Fruit fly (Drosophila melanogaster): ENCODE results near the gene gish.

gish gene

dm6 chr3R:16249510-16249828, 22.8 kb upstream of the gish start:
- TF ChIP-seq pad (GFP tag; optimal IDR thresholded peaks at IDR 0.05) (no peak), tj (GFP tag; optimal IDR thresholded peaks at IDR 0.05) (peak; percentile 83), CG33017 (tag; optimal IDR thresholded peaks at IDR 0.05) (peak; percentile 15), kay (GFP tag; ENCODE audit: borderline replicate concordance) (no peak)

dm6 chr3R:16249829-16250814, 22.1 kb upstream of the gish start:
- TF ChIP-seq Clk (GFP tag; optimal IDR thresholded peaks at IDR 0.05) (peak; percentile 43), bab1 (GFP tag; optimal IDR thresholded peaks at IDR 0.05) (peak; percentile 52), toe (GFP tag; optimal IDR thresholded peaks at IDR 0.05) (peak; percentile 69), Hr96 (GFP tag; optimal IDR thresholded peaks at IDR 0.05) (peak; percentile 67), kay (GFP tag; ENCODE audit: borderline replicate concordance) (peak; percentile 99), CG7045 (GFP tag; optimal IDR thresholded peaks at IDR 0.05) (peak; percentile 41), CG7101 (tag; optimal IDR thresholded peaks at IDR 0.05) (peak; percentile 64), ovo (GFP tag; optimal IDR thresholded peaks at IDR 0.05) (peak; percentile 37), CG33017 (tag; optimal IDR thresholded peaks at IDR 0.05) (peak; percentile 54), pad (GFP tag; optimal IDR thresholded peaks at IDR 0.05) (peak; percentile 97), CG11617 (GFP tag; optimal IDR thresholded peaks at IDR 0.05) (peak; percentile 58), tj (GFP tag; optimal IDR thresholded peaks at IDR 0.05) (peak; percentile 98), Mnt (GFP tag; optimal IDR thresholded peaks at IDR 0.05) (peak; percentile 84), CG1620 (GFP tag; optimal IDR thresholded peaks at IDR 0.05) (peak; percentile 70), cnc (optimal IDR thresholded peaks at IDR 0.05) (no peak), CG12768 (GFP tag; optimal IDR thresholded peaks at IDR 0.05) (peak; percentile 72), CG5204 (GFP tag; optimal IDR thresholded peaks at IDR 0.05) (peak; percentile 70), cic (GFP tag; optimal IDR thresholded peaks at IDR 0.05) (peak; percentile 94), CG14711 (tag; optimal IDR thresholded peaks at IDR 0.05) (peak; percentile 47), Crg-1 (GFP tag; optimal IDR thresholded peaks at IDR 0.05) (peak; percentile 23)

dm6 chr3R:16251270-16251925, 20.9 kb upstream of the gish start:
- TF ChIP-seq tj (GFP tag; optimal IDR thresholded peaks at IDR 0.05) (peak; percentile 58), kay (GFP tag; ENCODE audit: borderline replicate concordance) (no peak)

dm6 chr3R:16251926-16252287, 20.3 kb upstream of the gish start:
- TF ChIP-seq Clk (GFP tag; optimal IDR thresholded peaks at IDR 0.05) (no peak), bab1 (GFP tag; optimal IDR thresholded peaks at IDR 0.05) (no peak), Hr96 (GFP tag; optimal IDR thresholded peaks at IDR 0.05) (no peak), CG7101 (tag; optimal IDR thresholded peaks at IDR 0.05) (no peak), kay (GFP tag; ENCODE audit: borderline replicate concordance) (no peak), CG14711 (tag; optimal IDR thresholded peaks at IDR 0.05) (no peak), tj (GFP tag; optimal IDR thresholded peaks at IDR 0.05) (peak; percentile 55), cnc (optimal IDR thresholded peaks at IDR 0.05) (no peak), CG12768 (GFP tag; optimal IDR thresholded peaks at IDR 0.05) (no peak)

- no peak for TF ChIP-seq CG12768 (GFP tag; optimal IDR thresholded peaks at IDR 0.05)
- TF ChIP-seq CG7045 (GFP tag; optimal IDR thresholded peaks at IDR 0.05): no peak
These were observed 19.3 kb upstream of the gish start for dm6 chr3R:16252898-16253412.

dm6 chr3R:16253427-16253883, 18.8 kb upstream of the gish start:
- TF ChIP-seq CG7101 (tag; optimal IDR thresholded peaks at IDR 0.05) (peak; percentile 27), ovo (GFP tag; optimal IDR thresholded peaks at IDR 0.05) (no peak), CG14711 (tag; optimal IDR thresholded peaks at IDR 0.05) (no peak), CG12768 (GFP tag; optimal IDR thresholded peaks at IDR 0.05) (no peak), CG11617 (GFP tag; optimal IDR thresholded peaks at IDR 0.05) (peak; percentile 61), Crg-1 (GFP tag; optimal IDR thresholded peaks at IDR 0.05) (no peak), CG33017 (tag; optimal IDR thresholded peaks at IDR 0.05) (peak; percentile 13), kay (GFP tag; ENCODE audit: borderline replicate concordance) (no peak), Hr96 (GFP tag; optimal IDR thresholded peaks at IDR 0.05) (no peak), CG5204 (GFP tag; optimal IDR thresholded peaks at IDR 0.05) (no peak), pad (GFP tag; optimal IDR thresholded peaks at IDR 0.05) (peak; percentile 26), CG1620 (GFP tag; optimal IDR thresholded peaks at IDR 0.05) (no peak), CG7045 (GFP tag; optimal IDR thresholded peaks at IDR 0.05) (peak; percentile 34), Mnt (GFP tag; optimal IDR thresholded peaks at IDR 0.05) (no peak), tj (GFP tag; optimal IDR thresholded peaks at IDR 0.05) (no peak), bab1 (GFP tag; optimal IDR thresholded peaks at IDR 0.05) (peak; percentile 27), Clk (GFP tag; optimal IDR thresholded peaks at IDR 0.05) (no peak)
